Fruit fly (Drosophila melanogaster) whole organism, prepupa: Measurements from ENCODE around the gene repo.

Experiments used
- CG10631 ChIP-seq: fragments of 200-800 bp; sonication (Bioruptor generic); optimal IDR thresholded peaks from 2 replicates; lab custom pipeline; 2016; ENCODE audit warnings: missing biosample characterization, missing genetic modification characterization
- CG10669 ChIP-seq: fragments of 200-800 bp; sonication (Bioruptor generic); optimal IDR thresholded peaks from 3 replicates; lab custom pipeline; 2018; ENCODE audit warnings: missing biosample characterization, mild to moderate bottlenecking, missing genetic modification characterization, moderate library complexity
- CG32006 ChIP-seq: fragments of 200-800 bp; sonication (Bioruptor generic); optimal IDR thresholded peaks from 3 replicates; lab custom pipeline; 2017; ENCODE audit warnings: missing biosample characterization, mild to moderate bottlenecking, missing genetic modification characterization
- CG34406 ChIP-seq: fragments of 200-800 bp; sonication (Bioruptor generic); optimal IDR thresholded peaks from 3 replicates; lab custom pipeline; 2016; ENCODE audit warnings: missing biosample characterization, missing genetic modification characterization
- CG3919 ChIP-seq: fragments of 200-800 bp; sonication (Bioruptor generic); optimal IDR thresholded peaks from 3 replicates; lab custom pipeline; 2016; ENCODE audit warnings: missing biosample characterization, missing genetic modification characterization
- CG6792 ChIP-seq: fragments of 200-800 bp; sonication (Bioruptor generic); optimal IDR thresholded peaks from 3 replicates; lab custom pipeline; 2016; ENCODE audit warnings: missing biosample characterization, missing genetic modification characterization
- Eip75B ChIP-seq: fragments of 200-800 bp; sonication (Bioruptor generic); optimal IDR thresholded peaks from 3 replicates; lab custom pipeline; 2016; ENCODE audit warnings: missing biosample characterization, missing genetic modification characterization
- Eip78C ChIP-seq: fragments of 200-800 bp; sonication (Bioruptor generic); peaks from one replicate; lab custom pipeline; 2016; ENCODE audit warnings: missing biosample characterization, missing genetic modification characterization
- Gug ChIP-seq: fragments of 200-800 bp; sonication (Bioruptor generic); IDR thresholded peaks from 2 replicates; pipeline ENCODE4 v1.3.6; 2022; ENCODE audit warnings: missing biosample characterization, missing genetic modification characterization
- Hr38 ChIP-seq: sonication (Bioruptor generic); optimal IDR thresholded peaks from 2 replicates; lab custom pipeline; 2016; ENCODE audit warnings: missing biosample characterization, missing genetic modification characterization
- Sox15 ChIP-seq: fragments of 200-800 bp; sonication (Bioruptor generic); optimal IDR thresholded peaks from 3 replicates; lab custom pipeline; 2016; ENCODE audit warnings: missing biosample characterization, missing genetic modification characterization
- acj6 ChIP-seq: fragments of 200-800 bp; sonication (Bioruptor generic); optimal IDR thresholded peaks from 3 replicates; lab custom pipeline; 2016; ENCODE audit warnings: missing biosample characterization, missing genetic modification characterization
- cyc ChIP-seq: fragments of 200-800 bp; sonication (Bioruptor generic); optimal IDR thresholded peaks from 3 replicates; lab custom pipeline; 2016; ENCODE audit warnings: missing biosample characterization, missing genetic modification characterization
- fkh ChIP-seq: fragments of 200-800 bp; sonication (Bioruptor generic); optimal IDR thresholded peaks from 3 replicates; lab custom pipeline; 2017; ENCODE audit warnings: missing biosample characterization, mild to moderate bottlenecking, missing genetic modification characterization, moderate library complexity

DNA sequence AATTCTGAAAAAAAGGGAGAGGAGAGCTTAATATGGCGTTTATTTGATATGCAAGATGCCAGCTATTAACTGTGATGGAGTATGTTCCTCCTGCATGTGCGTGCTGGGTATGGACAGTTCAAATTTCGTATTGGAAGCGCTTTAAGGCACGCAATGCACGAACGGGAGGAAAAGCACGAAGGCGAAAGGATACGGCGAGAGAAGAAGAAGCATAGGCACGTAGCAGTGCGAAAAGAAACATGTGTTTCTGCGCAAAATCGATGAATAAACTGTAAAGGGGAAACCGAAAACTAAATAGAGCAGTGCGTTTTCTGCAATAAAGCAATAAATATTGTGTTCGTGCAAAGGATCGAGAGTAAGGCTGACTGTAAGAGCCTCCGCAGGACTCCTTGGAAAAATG lies 20.1 kb upstream of the repo start, which contains the start of gene CG14314:
- TF ChIP-seq CG6792 (GFP tag; lab: Kevin White, UChicago) (no peak), CG3919 (no peak), Eip78C (GFP tag; lab: Kevin White, UChicago) (no peak), Gug (GFP tag; lab: Robert Waterston, UW) (no peak), CG10669 (GFP tag; lab: Kevin White, UChicago) (no peak), CG32006 (GFP tag; lab: Kevin White, UChicago) (no peak), Eip75B (no peak), acj6 (no peak), cyc (GFP tag; lab: Kevin White, UChicago) (no peak), CG34406 (GFP tag; lab: Kevin White, UChicago) (no peak), Sox15 (no peak), CG10631 (GFP tag; lab: Kevin White, UChicago) (no peak), fkh (GFP tag; lab: Kevin White, UChicago) (no peak), Hr38 (GFP tag; lab: Kevin White, UChicago) (no peak)
